Fruit fly (Drosophila melanogaster) whole organism, embryonic: ENCODE results near the gene Rgl.

Experiments
- Asciz ChIP-seq: fragments of 200-800 bp; sonication (Bioruptor generic); optimal IDR thresholded peaks from 2 replicates; lab custom pipeline; 2017; ENCODE audit warnings: missing biosample characterization, mild to moderate bottlenecking, missing genetic modification characterization, missing genetic modification reagents
- Bdp1 ChIP-seq: fragments of 200-800 bp; sonication (Bioruptor generic); optimal IDR thresholded peaks from 3 replicates; lab custom pipeline; 2016; ENCODE audit warnings: missing biosample characterization, missing genetic modification characterization
- BtbVII ChIP-seq: fragments of 200-800 bp; sonication (Bioruptor generic); optimal IDR thresholded peaks from 3 replicates; lab custom pipeline; 2017; ENCODE audit warnings: missing biosample characterization, mild to moderate bottlenecking, missing genetic modification characterization
- CG10147 ChIP-seq: fragments of 200-800 bp; sonication (Bioruptor generic); optimal IDR thresholded peaks from 2 replicates; lab custom pipeline; 2019; ENCODE audit warnings: missing biosample characterization, mild to moderate bottlenecking, missing genetic modification characterization, moderate library complexity
- CG1024 ChIP-seq: fragments of 200-800 bp; sonication (Bioruptor generic); IDR thresholded peaks from 2 replicates; pipeline ENCODE4 v1.3.6; 2022; ENCODE audit warnings: missing biosample characterization, missing genetic modification characterization
- CG11504 ChIP-seq: fragments of 200-800 bp; sonication (Bioruptor generic); optimal IDR thresholded peaks from 3 replicates; lab custom pipeline; 2019; ENCODE audit warnings: missing biosample characterization, mild to moderate bottlenecking, missing genetic modification characterization, moderate library complexity
- CG11695 ChIP-seq: fragments of 200-800 bp; sonication (Bioruptor generic); IDR thresholded peaks from 3 replicates; pipeline ENCODE4 v1.3.6; 2022; ENCODE audit warnings: missing biosample characterization, missing genetic modification characterization
- CG12744 ChIP-seq: fragments of 200-800 bp; sonication (Bioruptor generic); optimal IDR thresholded peaks from 2 replicates; lab custom pipeline; 2016; ENCODE audit warnings: missing biosample characterization, missing genetic modification characterization
- CG13287 ChIP-seq: fragments of 200-800 bp; sonication (Bioruptor generic); IDR thresholded peaks from 2 replicates; pipeline ENCODE4 v1.3.6; 2022; ENCODE audit warnings: missing biosample characterization, missing genetic modification characterization; ENCODE audit not compliant: partially characterized antibody
- CG14050 ChIP-seq: fragments of 200-800 bp; sonication (Bioruptor generic); IDR thresholded peaks from 3 replicates; pipeline ENCODE4 v1.3.6; 2022; ENCODE audit warnings: missing biosample characterization, missing genetic modification characterization
- CG15479 ChIP-seq: fragments of 200-800 bp; sonication (Bioruptor generic); optimal IDR thresholded peaks from 3 replicates; lab custom pipeline; 2019; ENCODE audit warnings: missing biosample characterization, mild to moderate bottlenecking, missing genetic modification characterization, moderate library complexity
- CG16815 ChIP-seq: fragments of 200-800 bp; sonication (Bioruptor generic); optimal IDR thresholded peaks from 3 replicates; lab custom pipeline; 2017; ENCODE audit warnings: missing biosample characterization, mild to moderate bottlenecking, missing genetic modification characterization
- CG17186 ChIP-seq: fragments of 200-800 bp; sonication (Bioruptor generic); optimal IDR thresholded peaks from 3 replicates; lab custom pipeline; 2017; ENCODE audit warnings: missing biosample characterization, missing genetic modification reagents, missing genetic modification characterization
- CG17568 ChIP-seq: fragments of 200-800 bp; sonication (Bioruptor generic); optimal IDR thresholded peaks from 2 replicates; lab custom pipeline; 2018; ENCODE audit warnings: missing biosample characterization, mild to moderate bottlenecking, missing genetic modification characterization, moderate library complexity
- CG17912 ChIP-seq: fragments of 200-800 bp; sonication (Bioruptor generic); optimal IDR thresholded peaks from 2 replicates; lab custom pipeline; 2018; ENCODE audit warnings: missing biosample characterization, mild to moderate bottlenecking, missing genetic modification characterization
- CG3163 ChIP-seq: fragments of 200-800 bp; sonication (Bioruptor generic); optimal IDR thresholded peaks from 3 replicates; lab custom pipeline; 2016; ENCODE audit warnings: missing biosample characterization, missing genetic modification characterization
- CG34376 ChIP-seq: fragments of 200-800 bp; sonication (Bioruptor generic); optimal IDR thresholded peaks from 2 replicates; lab custom pipeline; 2018; ENCODE audit warnings: missing biosample characterization, mild to moderate bottlenecking, missing genetic modification characterization
- CG4424 ChIP-seq: fragments of 200-800 bp; sonication (Bioruptor generic); optimal IDR thresholded peaks from 3 replicates; lab custom pipeline; 2016; ENCODE audit warnings: missing biosample characterization, missing genetic modification characterization
- CG7357 ChIP-seq: fragments of 200-800 bp; sonication (Bioruptor generic); IDR thresholded peaks from 3 replicates; pipeline ENCODE4 v1.3.6; 2022; ENCODE audit warnings: missing biosample characterization, missing genetic modification characterization
- CG8281 ChIP-seq: fragments of 200-800 bp; sonication (Bioruptor generic); optimal IDR thresholded peaks from 2 replicates; lab custom pipeline; 2018; ENCODE audit warnings: missing biosample characterization, mild to moderate bottlenecking, missing genetic modification characterization, moderate library complexity
- CG8478 ChIP-seq: fragments of >200 bp; optimal IDR thresholded peaks from 2 replicates; lab custom pipeline; 2018
- D19A ChIP-seq: fragments of 200-800 bp; optimal IDR thresholded peaks from 3 replicates; lab custom pipeline; 2019; ENCODE audit warnings: missing biosample characterization, mild to moderate bottlenecking, missing genetic modification characterization, moderate library complexity
- Gug ChIP-seq: fragments of 200-800 bp; sonication (Bioruptor generic); IDR thresholded peaks from 4 replicates; pipeline ENCODE4 v1.3.6; 2022; ENCODE audit warnings: missing biosample characterization, missing genetic modification characterization
- HLH3B ChIP-seq: fragments of 200-800 bp; sonication (Bioruptor generic); IDR thresholded peaks from 2 replicates; pipeline ENCODE4 v1.3.6; 2022; ENCODE audit warnings: missing biosample characterization, missing genetic modification characterization
- HLHmδ ChIP-seq: fragments of 200-800 bp; sonication (Bioruptor generic); optimal IDR thresholded peaks from 2 replicates; lab custom pipeline; 2018; ENCODE audit warnings: missing biosample characterization, mild to moderate bottlenecking, missing genetic modification characterization, moderate library complexity
- HmgZ ChIP-seq: fragments of 200-800 bp; sonication (Bioruptor generic); optimal IDR thresholded peaks from 2 replicates; lab custom pipeline; 2018; ENCODE audit warnings: missing biosample characterization, mild to moderate bottlenecking, missing genetic modification characterization
- Hmr ChIP-seq: fragments of 200-800 bp; sonication (Bioruptor generic); optimal IDR thresholded peaks from 3 replicates; lab custom pipeline; 2017; ENCODE audit warnings: mild to moderate bottlenecking, missing biosample characterization, missing genetic modification reagents, missing genetic modification characterization
- Med ChIP-seq: fragments of 200-800 bp; sonication (Bioruptor generic); peaks from one replicate; lab custom pipeline; 2016; ENCODE audit warnings: missing biosample characterization, missing genetic modification characterization, mild to moderate bottlenecking, inconsistent platforms, moderate library complexity
- NC2β ChIP-seq: fragments of 200-800 bp; sonication (Bioruptor generic); optimal IDR thresholded peaks from 2 replicates; lab custom pipeline; 2016; ENCODE audit warnings: missing biosample characterization, missing genetic modification characterization
- NfI ChIP-seq: fragments of 200-800 bp; sonication (Bioruptor generic); optimal IDR thresholded peaks from 3 replicates; lab custom pipeline; 2018; ENCODE audit warnings: missing biosample characterization, mild to moderate bottlenecking, missing genetic modification characterization, moderate library complexity
- Oaz ChIP-seq: fragments of 200-800 bp; sonication (Bioruptor generic); IDR thresholded peaks from 2 replicates; pipeline ENCODE4 v1.3.6; 2022; ENCODE audit warnings: missing biosample characterization, missing genetic modification characterization
- Ptx1 ChIP-seq: fragments of 200-800 bp; sonication (Bioruptor generic); IDR thresholded peaks from 2 replicates; pipeline ENCODE4 v1.3.6; 2022; ENCODE audit warnings: missing biosample characterization, missing genetic modification characterization
- bsh ChIP-seq, 2 experiments: fragments of 200-800 bp; sonication (Bioruptor generic); optimal IDR thresholded peaks; 2 replicates each; lab custom pipeline; 2017 to 2018; ENCODE audit warnings: mild to moderate bottlenecking in 2 of 2, missing biosample characterization in 2 of 2, missing genetic modification characterization in 2 of 2, moderate library complexity in 1 of 2
- corto ChIP-seq: fragments of 200-800 bp; sonication (Bioruptor generic); optimal IDR thresholded peaks from 2 replicates; lab custom pipeline; 2016; ENCODE audit warnings: missing biosample characterization, mild to moderate bottlenecking, missing genetic modification characterization, moderate library complexity
- cwo ChIP-seq: fragments of 200-800 bp; sonication (Bioruptor generic); optimal IDR thresholded peaks from 3 replicates; lab custom pipeline; 2017; ENCODE audit warnings: missing biosample characterization, missing genetic modification characterization, mild to moderate bottlenecking, moderate library complexity, missing genetic modification reagents
- fd102C ChIP-seq: fragments of 200-800 bp; sonication (Bioruptor generic); optimal IDR thresholded peaks from 2 replicates; lab custom pipeline; 2018; ENCODE audit warnings: missing biosample characterization, mild to moderate bottlenecking, missing genetic modification characterization, moderate library complexity
- fd3F ChIP-seq: fragments of 200-800 bp; sonication (Bioruptor generic); optimal IDR thresholded peaks from 2 replicates; lab custom pipeline; 2018; ENCODE audit warnings: missing biosample characterization, mild to moderate bottlenecking, missing genetic modification characterization, moderate library complexity
- gem ChIP-seq: fragments of 200-800 bp; sonication (Bioruptor generic); optimal IDR thresholded peaks from 2 replicates; lab custom pipeline; 2019; ENCODE audit warnings: missing biosample characterization, mild to moderate bottlenecking, missing genetic modification characterization, moderate library complexity
- gsb ChIP-seq: fragments of 200-800 bp; sonication (Bioruptor generic); IDR thresholded peaks from 2 replicates; pipeline ENCODE4 v1.3.6; 2022; ENCODE audit warnings: missing biosample characterization, missing genetic modification characterization
- klu ChIP-seq: fragments of 200-800 bp; sonication (Bioruptor generic); IDR thresholded peaks from 2 replicates; pipeline ENCODE4 v1.3.6; 2022; ENCODE audit warnings: missing biosample characterization, missing genetic modification characterization
- org-1 ChIP-seq: fragments of 200-800 bp; sonication (Bioruptor generic); optimal IDR thresholded peaks from 2 replicates; lab custom pipeline; 2017; ENCODE audit warnings: missing biosample characterization, missing genetic modification characterization
- p53 ChIP-seq: fragments of 200-800 bp; sonication (Bioruptor generic); optimal IDR thresholded peaks from 2 replicates; lab custom pipeline; 2016; ENCODE audit warnings: missing biosample characterization, missing genetic modification characterization
- pb ChIP-seq: fragments of 200-800 bp; sonication (Bioruptor generic); optimal IDR thresholded peaks from 3 replicates; lab custom pipeline; 2016; ENCODE audit warnings: missing biosample characterization, missing genetic modification characterization
- phol ChIP-seq: fragments of 200-800 bp; sonication (Bioruptor generic); optimal IDR thresholded peaks from 3 replicates; lab custom pipeline; 2018; ENCODE audit warnings: missing biosample characterization, mild to moderate bottlenecking, missing genetic modification characterization, moderate library complexity
- rib ChIP-seq: fragments of 200-800 bp; sonication (Bioruptor generic); IDR thresholded peaks from 2 replicates; pipeline ENCODE4 v1.3.6; 2022; ENCODE audit warnings: missing biosample characterization, missing genetic modification characterization
- run ChIP-seq: fragments of 200-800 bp; sonication (Bioruptor generic); optimal IDR thresholded peaks from 3 replicates; lab custom pipeline; 2018; ENCODE audit warnings: missing biosample characterization, mild to moderate bottlenecking, missing genetic modification characterization
- slp2 ChIP-seq: fragments of 200-800 bp; sonication (Bioruptor generic); optimal IDR thresholded peaks from 2 replicates; lab custom pipeline; 2016; ENCODE audit warnings: missing biosample characterization, missing genetic modification characterization
- sqz ChIP-seq: fragments of 200-800 bp; sonication (Bioruptor generic); optimal IDR thresholded peaks from 3 replicates; lab custom pipeline; 2018; ENCODE audit warnings: missing biosample characterization, mild to moderate bottlenecking, missing genetic modification characterization
- sug ChIP-seq: fragments of 200-800 bp; optimal IDR thresholded peaks from 2 replicates; lab custom pipeline; 2019; ENCODE audit warnings: missing biosample characterization, mild to moderate bottlenecking, missing genetic modification characterization, moderate library complexity
- tgo ChIP-seq: fragments of 200-800 bp; sonication (Bioruptor generic); IDR thresholded peaks from 3 replicates; pipeline ENCODE4 v1.3.6; 2022; ENCODE audit warnings: missing biosample characterization, missing genetic modification characterization
- unpg ChIP-seq: fragments of 200-800 bp; sonication (Bioruptor generic); optimal IDR thresholded peaks from 3 replicates; lab custom pipeline; 2018; ENCODE audit warnings: missing biosample characterization, mild to moderate bottlenecking, missing genetic modification characterization, moderate library complexity

The Rgl gene

dm6 chr3L:13912777-13913176 is 12.4 kb downstream of the Rgl start (continued):
- TF ChIP-seq CG13287 (GFP tag; lab: Robert Waterston, UW) (no peak), sqz (GFP tag; lab: Kevin White, UChicago) (no peak), corto (GFP tag; lab: Kevin White, UChicago) (no peak), CG34376 (peak; percentile 39), rib (GFP tag; lab: Robert Waterston, UW) (peak; percentile 84), unpg (GFP tag; lab: Kevin White, UChicago) (no peak), Hmr (GFP tag; lab: Kevin White, UChicago) (peak; percentile 60), CG1024 (GFP tag; lab: Robert Waterston, UW) (no peak), NC2β (no peak), CG8478 (lab: Kevin White, UChicago) (no peak), CG14050 (no peak), CG16815 (no peak), phol (tag; lab: Kevin White, UChicago) (no peak), CG7357 (GFP tag; lab: Robert Waterston, UW) (no peak), CG4424 (no peak), Med (GFP tag; lab: Kevin White, UChicago) (peak; percentile 66), pb (GFP tag; lab: Kevin White, UChicago) (no peak), CG11695 (GFP tag; lab: Robert Waterston, UW) (peak; percentile 45; the same call in 1 of the 3 replicates), CG12744 (no peak), CG17186 (GFP tag; lab: Kevin White, UChicago) (no peak), gsb (GFP tag; lab: Robert Waterston, UW) (0 out of 2 replicates have a peak, but pooled peaks have one; percentile 29), Gug (GFP tag; lab: Robert Waterston, UW) (no peak), org-1 (GFP tag; lab: Kevin White, UChicago) (no peak), p53 (GFP tag; lab: Kevin White, UChicago) (no peak), sug (tag; lab: Kevin White, UChicago) (peak; percentile 22), fd3F (GFP tag; lab: Kevin White, UChicago) (peak; percentile 33), Bdp1 (GFP tag; lab: Kevin White, UChicago) (peak; percentile 7), CG8281 (tag; lab: Kevin White, UChicago) (no peak), BtbVII (peak; percentile 57), cwo (GFP tag; lab: Kevin White, UChicago) (peak; percentile 51), HLHmδ (GFP tag; lab: Kevin White, UChicago) (no peak), klu (no peak), NfI (no peak), CG11504 (no peak), HLH3B (GFP tag; lab: Robert Waterston, UW) (no peak), gem (tag; lab: Kevin White, UChicago) (peak; percentile 25), bsh (GFP tag; optimal IDR thresholded peaks at IDR 0.05; lab: Kevin White, UChicago) (no peak), CG3163 (GFP tag; lab: Kevin White, UChicago) (no peak), slp2 (GFP tag; lab: Kevin White, UChicago) (no peak), CG17912 (no peak), tgo (GFP tag; lab: Robert Waterston, UW) (peak; percentile 13; the same call in 1 of the 3 replicates), fd102C (GFP tag; lab: Kevin White, UChicago) (no peak), run (tag; lab: Kevin White, UChicago) (no peak), CG15479 (no peak), Asciz (GFP tag; lab: Kevin White, UChicago) (no peak), CG17568 (GFP tag; lab: Kevin White, UChicago) (peak; percentile 33), CG10147 (GFP tag; lab: Kevin White, UChicago) (no peak), Ptx1 (no peak), HmgZ (peak; percentile 16), D19A (tag; lab: Kevin White, UChicago) (no peak), Oaz (GFP tag; lab: Robert Waterston, UW) (no peak)
